Worm (Caenorhabditis elegans): ENCODE data around the gene hpx-2.

- no peak for TF ChIP-seq nhr-77 (tag; optimal IDR thresholded peaks at IDR 0.05)
- no peak for TF ChIP-seq ceh-82 (tag; optimal IDR thresholded peaks at IDR 0.05)
- no peak for TF ChIP-seq nhr-237 (tag; optimal IDR thresholded peaks at IDR 0.05)
- no peak for TF ChIP-seq daf-12 (tag; optimal IDR thresholded peaks at IDR 0.05)
- TF ChIP-seq ztf-11 (tag; optimal IDR thresholded peaks at IDR 0.05): no peak
Observed at ce11 chrV:13850170-13850569, at the start of gene hpx-2.

Data from whole organism, L3 larva.